Worm (Caenorhabditis elegans) whole organism, L4/young adult: ENCODE data around the gene glb-11.

Experiments
- dao-5 ChIP-seq: sonication (generic microtip); optimal IDR thresholded peaks from 2 replicates; lab custom pipeline; 2016; ENCODE audit warnings: missing genotype, missing genetic modification characterization, moderate library complexity, missing compliant biosample characterization
- him-1 ChIP-seq: sonication (generic microtip); optimal IDR thresholded peaks from 2 replicates; lab custom pipeline; 2016; ENCODE audit warnings: missing genotype, missing genetic modification reagents, missing genetic modification characterization, missing compliant biosample characterization

DNA sequence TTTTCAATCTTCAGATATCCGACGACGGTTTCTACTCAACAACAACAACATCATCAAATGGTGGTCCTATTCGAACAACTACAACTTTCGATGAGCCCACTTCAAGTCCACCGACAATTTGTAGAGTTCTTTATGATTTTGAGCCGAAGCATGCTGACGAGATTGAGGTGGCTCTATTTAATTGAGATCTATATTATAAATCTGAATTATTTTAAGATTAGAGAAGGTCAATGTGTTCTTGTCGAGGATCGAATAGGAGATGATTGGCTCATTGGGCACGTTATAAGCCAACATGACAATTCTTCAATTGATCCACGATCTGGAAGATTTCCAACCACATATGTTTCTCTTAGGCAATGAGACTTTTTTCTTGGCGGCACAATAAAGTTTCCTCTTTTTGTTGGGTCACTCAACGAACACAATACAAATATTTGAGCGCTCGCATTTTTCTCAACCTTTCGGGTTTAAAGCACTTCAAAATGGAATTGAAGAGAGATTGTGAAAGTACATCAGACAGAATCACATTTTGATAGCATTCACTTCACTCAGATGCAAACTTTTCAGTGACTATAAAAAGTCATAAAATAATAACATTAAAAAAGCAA lies 23.5 kb upstream of the glb-11 start:
- TF ChIP-seq him-1 (tag; lab: Kevin White, UChicago): no peak
- no peak for TF ChIP-seq dao-5 (tag; lab: Kevin White, UChicago)
